Worm (Caenorhabditis elegans): ENCODE measurements around the gene ceh-75.

ceh-75 gene

DNA sequence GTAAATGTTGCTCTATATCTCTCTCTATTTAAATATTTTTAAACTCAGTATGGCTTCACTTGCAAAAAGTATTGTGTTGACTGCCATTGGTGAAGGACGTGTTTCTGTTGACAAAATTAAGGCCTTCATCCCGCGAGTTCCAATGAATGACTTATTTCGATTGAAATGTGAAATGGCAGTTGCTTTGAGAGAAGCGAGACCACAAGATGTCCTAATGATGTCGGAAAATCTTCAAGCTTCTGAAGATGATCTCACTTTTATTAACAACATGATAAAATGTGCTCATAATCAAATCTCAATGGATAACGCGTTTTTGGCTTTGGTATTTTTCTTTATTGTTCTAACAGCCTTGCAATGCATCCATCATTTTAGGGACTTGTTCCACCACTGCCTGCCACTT is at the start of gene ceh-75:
Gene ceh-75 (plus strand): TSS at position 50 of the 400 bp plus-strand sequence.
- no peak for TF ChIP-seq unc-62 (GFP tag; optimal IDR thresholded peaks at IDR 0.05)

- no peak for TF ChIP-seq unc-62 (GFP tag; optimal IDR thresholded peaks at IDR 0.05)
Observed at ce11 chrV:9871339-9871738, 49.8 kb upstream of the ceh-75 start, which contains the start of gene srab-18. Gene srab-18 (minus strand): TSS chrV:9871439.

- TF ChIP-seq unc-62 (GFP tag; optimal IDR thresholded peaks at IDR 0.05) = no peak
Observed at ce11 chrV:9879404-9879803, 41.7 kb upstream of the ceh-75 start, which contains the start of gene srab-26. Gene srab-26 (minus strand): TSS chrV:9879504.

DNA sequence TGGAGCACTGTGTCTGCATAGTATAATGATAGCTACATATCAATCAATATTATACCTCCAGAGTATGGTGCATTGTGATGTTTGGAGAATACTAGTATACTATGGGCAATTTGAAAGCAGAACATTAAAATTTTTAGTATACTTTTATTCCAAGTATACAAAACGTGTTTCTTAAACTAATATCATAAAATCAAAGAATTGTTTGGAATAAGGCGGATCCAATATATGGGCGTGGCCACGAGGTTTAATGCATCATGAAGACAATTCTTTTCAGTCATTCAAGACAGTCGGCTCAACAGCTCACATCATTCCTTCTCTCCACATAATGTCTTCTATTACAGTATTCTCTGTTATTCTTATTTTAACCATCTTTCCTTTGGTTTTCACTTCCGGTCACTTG is 41.3 kb upstream of the ceh-75 start, which contains the start of gene sdz-31:
Gene sdz-31 (plus strand): TSS at position 301 of the 400 bp plus-strand sequence.
- no peak for TF ChIP-seq unc-62 (GFP tag; optimal IDR thresholded peaks at IDR 0.05)

- no peak for TF ChIP-seq unc-62 (GFP tag; optimal IDR thresholded peaks at IDR 0.05)
Observed at ce11 chrV:9885918-9886488, 35.1 kb upstream of the ceh-75 start, which contains the start of gene clp-9. Gene clp-9 (minus strand): TSS chrV:9885968.

DNA sequence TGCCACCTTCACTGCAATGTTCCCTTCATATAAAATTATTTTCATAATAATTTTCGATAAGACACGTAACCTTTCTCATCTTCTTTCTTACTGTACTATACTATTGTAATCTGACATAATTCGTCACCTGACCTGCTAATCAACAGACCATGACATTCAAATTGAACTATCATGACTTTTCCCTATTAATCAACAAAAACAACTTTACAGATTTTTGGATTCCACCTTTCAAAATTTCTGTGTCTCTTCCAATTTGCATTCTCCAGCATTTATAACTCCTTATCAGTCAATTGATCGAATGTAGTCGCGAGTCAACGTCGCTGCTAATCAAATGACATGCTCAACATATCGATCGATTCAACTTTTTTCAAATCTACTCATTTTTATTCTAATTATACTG is 31.5 kb upstream of the ceh-75 start, which contains the start of gene fshr-1:
Gene fshr-1 (plus strand): TSS at position 209 of the 400 bp plus-strand sequence.
- TF ChIP-seq unc-62 (GFP tag; optimal IDR thresholded peaks at IDR 0.05) = no peak

DNA sequence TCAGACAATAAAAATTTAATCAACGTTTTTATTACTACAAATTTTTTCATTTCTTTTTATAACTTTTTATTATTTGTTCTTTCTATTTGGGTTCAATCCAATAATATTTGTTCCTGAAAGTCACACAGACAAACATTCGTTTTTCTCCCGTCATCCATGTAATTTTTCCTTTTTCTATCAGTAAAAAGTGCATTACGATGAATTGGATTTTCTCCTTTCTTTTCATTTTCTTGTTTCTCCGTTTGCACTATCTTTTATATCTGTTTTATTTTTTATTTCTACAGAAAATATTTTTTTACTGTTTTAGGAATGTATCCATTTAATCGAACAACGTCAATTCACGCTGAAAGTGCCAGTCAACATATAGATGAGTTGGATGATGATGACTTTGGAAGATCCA is 21.9 kb upstream of the ceh-75 start, which contains the start of gene egl-47:
Gene egl-47 (plus strand): TSS at position 301 of the 400 bp plus-strand sequence.
- no peak for TF ChIP-seq unc-62 (GFP tag; optimal IDR thresholded peaks at IDR 0.05)

- no peak for TF ChIP-seq unc-62 (GFP tag; optimal IDR thresholded peaks at IDR 0.05)
Observed at ce11 chrV:9901119-9901518, 20.0 kb upstream of the ceh-75 start.

DNA sequence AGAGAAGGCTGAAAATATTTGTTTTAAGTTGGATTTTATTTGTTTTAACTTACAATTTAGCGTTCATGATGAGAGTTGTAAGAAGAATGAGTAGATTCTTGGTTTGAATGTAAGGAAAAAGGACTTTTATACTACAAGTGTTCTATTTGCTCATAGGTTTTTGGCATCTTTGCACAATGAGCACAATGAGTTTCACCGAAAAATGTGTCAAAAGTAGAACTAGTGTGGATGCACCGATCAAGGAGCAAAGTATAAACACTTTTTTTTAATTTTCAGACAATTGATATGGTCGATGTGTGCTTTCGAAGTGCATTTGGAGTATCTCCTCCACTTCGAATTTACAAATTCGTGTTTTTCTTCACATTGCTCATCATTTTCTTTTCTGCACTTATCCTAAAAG is 15.0 kb upstream of the ceh-75 start, which contains the start of gene fipr-11:
Gene fipr-11 (minus strand): TSS at position 101 of the 400 bp plus-strand sequence.
- TF ChIP-seq unc-62 (GFP tag; optimal IDR thresholded peaks at IDR 0.05) = no peak

- no peak for TF ChIP-seq unc-62 (GFP tag; optimal IDR thresholded peaks at IDR 0.05)
Observed at ce11 chrV:9907205-9907604, 13.9 kb upstream of the ceh-75 start.

DNA sequence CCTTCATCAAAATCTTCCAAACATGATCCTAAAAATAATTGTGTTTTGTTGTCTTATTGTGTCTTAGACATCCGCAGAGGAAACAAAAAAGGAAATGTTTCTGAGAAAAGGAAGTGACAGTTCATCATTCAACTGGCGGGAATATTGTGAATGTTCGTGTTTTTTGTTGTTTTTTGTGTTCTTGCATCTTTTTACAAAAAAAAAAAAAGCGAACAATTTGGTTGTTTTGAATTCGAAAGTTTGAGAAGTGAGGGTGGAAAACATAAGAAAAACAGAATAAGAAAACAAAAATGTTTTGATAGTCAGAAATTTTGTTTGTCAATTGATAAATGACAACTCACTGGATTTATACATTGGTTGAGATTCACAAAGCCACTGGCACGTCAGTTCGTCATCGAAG is 11.5 kb upstream of the ceh-75 start:
- no peak for TF ChIP-seq unc-62 (GFP tag; optimal IDR thresholded peaks at IDR 0.05)

DNA sequence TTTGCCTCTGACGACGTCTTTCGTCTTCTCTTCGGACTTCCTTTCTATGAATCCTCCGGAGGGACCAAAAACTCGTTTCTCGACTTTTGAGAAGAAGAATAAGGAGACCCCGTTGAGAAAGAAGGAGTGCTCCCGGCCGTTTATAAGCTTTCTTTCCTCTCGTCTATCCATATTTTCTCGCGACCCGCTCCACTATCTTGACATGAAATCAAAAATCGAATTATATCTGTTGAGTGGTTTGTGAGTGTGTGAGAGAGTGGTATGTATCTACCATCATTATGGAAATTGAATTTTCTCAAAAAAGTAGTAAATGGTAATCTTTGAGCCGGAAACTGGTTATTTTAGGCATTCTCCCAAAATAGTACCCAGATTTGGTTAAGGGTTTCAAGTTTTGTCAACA is 10.0 kb upstream of the ceh-75 start:
- TF ChIP-seq unc-62 (GFP tag; optimal IDR thresholded peaks at IDR 0.05) = no peak

DNA sequence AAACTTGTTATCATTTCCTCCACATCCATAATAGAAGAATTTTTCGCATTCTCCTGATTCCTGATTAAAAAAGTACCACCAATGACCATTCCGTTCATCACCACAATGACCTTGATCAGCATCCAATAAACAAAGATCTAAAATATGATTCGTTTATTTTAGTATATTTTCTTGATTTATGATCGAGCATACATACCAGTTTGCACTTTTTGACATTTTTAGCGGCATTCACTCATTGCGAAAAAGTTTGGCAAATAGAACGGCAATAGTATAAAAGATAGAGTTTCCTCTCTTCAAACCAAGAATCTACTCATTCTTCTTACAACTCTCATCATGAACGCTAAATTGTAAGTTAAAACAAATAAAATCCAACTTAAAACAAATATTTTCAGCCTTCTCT is 7.3 kb upstream of the ceh-75 start, which contains the start of gene fipr-10:
Gene fipr-10 (plus strand): TSS at position 301 of the 400 bp plus-strand sequence.
- TF ChIP-seq unc-62 (GFP tag; optimal IDR thresholded peaks at IDR 0.05) = no peak

DNA sequence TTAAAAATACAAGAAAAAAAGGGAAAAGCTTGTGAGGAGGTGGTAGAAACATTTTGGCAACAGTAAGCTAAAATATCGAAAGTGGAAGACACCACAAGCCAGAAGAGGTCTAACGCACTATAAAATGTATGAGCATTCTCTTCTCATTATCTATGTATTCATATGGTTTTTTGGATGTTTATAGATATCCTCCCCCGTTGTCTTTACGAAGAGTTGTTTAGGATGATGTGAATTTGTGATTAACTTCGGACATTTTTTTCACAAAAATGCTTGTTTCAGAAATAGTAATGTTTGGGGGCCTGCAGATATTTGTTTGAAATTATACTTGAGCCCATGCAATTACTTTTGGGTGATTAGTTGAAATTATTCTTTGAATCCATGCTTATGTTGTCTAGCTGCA is 6.1 kb upstream of the ceh-75 start, which contains the start of gene mec-9:
Gene mec-9 (minus strand): TSS at position 101 of the 400 bp plus-strand sequence.
- TF ChIP-seq unc-62 (GFP tag; optimal IDR thresholded peaks at IDR 0.05) = no peak

- TF ChIP-seq unc-62 (GFP tag; optimal IDR thresholded peaks at IDR 0.05) = no peak
Observed at ce11 chrV:9916665-9917064, 4.5 kb upstream of the ceh-75 start, which contains the start of gene C50H2.4. Gene C50H2.4 (plus strand): TSS chrV:9916965.

DNA sequence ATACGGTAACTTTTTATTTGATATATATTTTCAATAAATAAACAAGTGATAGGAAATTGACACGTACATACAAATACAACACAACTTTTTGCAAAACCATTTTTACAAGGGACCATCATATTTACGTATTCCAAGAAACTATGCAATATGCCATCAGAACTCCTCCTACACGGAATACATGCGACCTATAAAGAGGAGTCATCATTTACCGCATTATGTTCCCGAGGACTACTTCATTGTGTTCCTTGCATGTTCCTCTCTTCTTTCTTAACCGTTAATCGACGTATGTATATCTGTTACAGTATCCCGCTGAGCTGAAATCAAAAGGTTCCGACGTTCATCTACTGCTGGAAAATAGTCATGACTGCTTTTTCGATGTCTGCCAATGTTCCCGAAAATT is 2.7 kb upstream of the ceh-75 start, which contains the start of gene C50H2.5:
Gene C50H2.5 (plus strand): TSS at position 301 of the 400 bp plus-strand sequence.
- TF ChIP-seq unc-62 (GFP tag; optimal IDR thresholded peaks at IDR 0.05) = no peak

ce11 chrV:9922481-9922880 is 1.3 kb downstream of the ceh-75 start, which contains the start of gene C50H2.7:
Gene C50H2.7 (plus strand): TSS chrV:9922781.
- no peak for TF ChIP-seq unc-62 (GFP tag; optimal IDR thresholded peaks at IDR 0.05)
